Fruit fly (Drosophila melanogaster) whole organism, embryonic: Measurements from ENCODE around the gene Fit2.
A peak's percentile ranks its signal among the peaks of the same experiment; 100 is the strongest.

Experiments used
- Ada2b ChIP-seq: fragments of 200-800 bp; sonication (Bioruptor generic); IDR thresholded peaks from 2 replicates; pipeline ENCODE4 v1.3.6; 2022; ENCODE audit warnings: missing biosample characterization, missing genetic modification characterization
- Antp ChIP-seq: fragments of 200-800 bp; sonication (Bioruptor generic); optimal IDR thresholded peaks from 3 replicates; lab custom pipeline; 2016; ENCODE audit warnings: missing biosample characterization, missing genetic modification characterization
- Bgb ChIP-seq: fragments of 200-800 bp; sonication (Bioruptor generic); IDR thresholded peaks from 2 replicates; pipeline ENCODE4 v1.3.6; 2022; ENCODE audit warnings: missing biosample characterization, missing genetic modification characterization; ENCODE audit not compliant: partially characterized antibody
- CG1024 ChIP-seq: fragments of 200-800 bp; sonication (Bioruptor generic); IDR thresholded peaks from 2 replicates; pipeline ENCODE4 v1.3.6; 2022; ENCODE audit warnings: missing biosample characterization, missing genetic modification characterization
- CG10654 ChIP-seq: fragments of 200-800 bp; sonication (Bioruptor generic); optimal IDR thresholded peaks from 2 replicates; lab custom pipeline; 2016; ENCODE audit warnings: missing biosample characterization, missing genetic modification characterization
- CG13894 ChIP-seq: fragments of 200-800 bp; sonication (Bioruptor generic); optimal IDR thresholded peaks from 3 replicates; lab custom pipeline; 2018; ENCODE audit warnings: missing biosample characterization, mild to moderate bottlenecking, missing genetic modification characterization, moderate library complexity
- CG14860 ChIP-seq: fragments of 200-800 bp; sonication (Bioruptor generic); IDR thresholded peaks from 3 replicates; pipeline ENCODE4 v1.3.6; 2022; ENCODE audit warnings: missing biosample characterization, missing genetic modification characterization; ENCODE audit not compliant: partially characterized antibody
- CG15073 ChIP-seq: fragments of 200-800 bp; sonication (Bioruptor generic); optimal IDR thresholded peaks from 2 replicates; lab custom pipeline; 2016; ENCODE audit warnings: missing biosample characterization, missing genetic modification characterization
- CG15601 ChIP-seq: fragments of 200-800 bp; sonication (Bioruptor generic); optimal IDR thresholded peaks from 3 replicates; lab custom pipeline; 2019; ENCODE audit warnings: missing biosample characterization, mild to moderate bottlenecking, missing genetic modification characterization, moderate library complexity
- CG1647 ChIP-seq: fragments of 200-800 bp; sonication (Bioruptor generic); optimal IDR thresholded peaks from 3 replicates; lab custom pipeline; 2016; ENCODE audit warnings: missing biosample characterization, missing genetic modification characterization
- CG17829 ChIP-seq: fragments of 200-800 bp; optimal IDR thresholded peaks from 2 replicates; lab custom pipeline; 2019; ENCODE audit warnings: missing biosample characterization, mild to moderate bottlenecking, missing genetic modification characterization, moderate library complexity
- CG18011 ChIP-seq: fragments of 200-800 bp; sonication (Bioruptor generic); optimal IDR thresholded peaks from 2 replicates; lab custom pipeline; 2017; ENCODE audit warnings: missing biosample characterization, missing genetic modification characterization, mild to moderate bottlenecking, moderate library complexity, missing genotype
- CG3281 ChIP-seq: fragments of 200-800 bp; sonication (Bioruptor generic); optimal IDR thresholded peaks from 3 replicates; lab custom pipeline; 2017; ENCODE audit warnings: missing biosample characterization, mild to moderate bottlenecking, missing genetic modification characterization
- CG3726 ChIP-seq: fragments of 200-800 bp; sonication (Bioruptor generic); IDR thresholded peaks from 3 replicates; pipeline ENCODE4, ENCODE4 v1.3.6; 2022; ENCODE audit warnings: missing biosample characterization, missing genetic modification characterization
- CG7271 ChIP-seq: fragments of 200-800 bp; sonication (Bioruptor generic); optimal IDR thresholded peaks from 2 replicates; lab custom pipeline; 2018; ENCODE audit warnings: missing biosample characterization, mild to moderate bottlenecking, missing genetic modification characterization, moderate library complexity
- CG7987 ChIP-seq: fragments of 200-800 bp; sonication (Bioruptor generic); optimal IDR thresholded peaks from 2 replicates; lab custom pipeline; 2018; ENCODE audit warnings: missing biosample characterization, mild to moderate bottlenecking, missing genetic modification characterization, moderate library complexity
- CG8290 ChIP-seq, 3 experiments: fragments of 200-800 bp; sonication (Bioruptor generic); optimal IDR thresholded peaks; 2 replicates each; lab custom pipeline; 2016 to 2019; ENCODE audit warnings: missing biosample characterization in 3 of 3, missing genetic modification characterization in 3 of 3, mild to moderate bottlenecking in 2 of 3, moderate library complexity in 1 of 3
- CG8359 ChIP-seq: fragments of 200-800 bp; sonication (Bioruptor generic); optimal IDR thresholded peaks from 2 replicates; lab custom pipeline; 2017; ENCODE audit warnings: missing biosample characterization, mild to moderate bottlenecking, missing genetic modification characterization, borderline replicate concordance
- CG9215 ChIP-seq: fragments of 200-800 bp; sonication (Bioruptor generic); IDR thresholded peaks from 2 replicates; pipeline ENCODE4 v1.3.6; 2022; ENCODE audit warnings: missing biosample characterization, missing genetic modification characterization
- CG9932 ChIP-seq: fragments of 200-800 bp; sonication (Bioruptor generic); IDR thresholded peaks from 2 replicates; pipeline ENCODE4 v1.3.6; 2022; ENCODE audit warnings: missing biosample characterization, missing genetic modification characterization
- Chrac-16 ChIP-seq: fragments of 200-800 bp; sonication (Bioruptor generic); optimal IDR thresholded peaks from 3 replicates; lab custom pipeline; 2016; ENCODE audit warnings: missing biosample characterization, missing genetic modification characterization
- CrebB ChIP-seq: fragments of 200-800 bp; sonication (Bioruptor generic); optimal IDR thresholded peaks from 3 replicates; lab custom pipeline; 2018; ENCODE audit warnings: missing biosample characterization, mild to moderate bottlenecking, missing genetic modification characterization
- Dfd ChIP-seq, 2 experiments: fragments of >200 bp; optimal IDR thresholded peaks; 2 replicates each; lab custom pipeline; 2017; ENCODE audit warnings: missing biosample characterization in 2 of 2, missing genetic modification characterization in 2 of 2
- Ets65A ChIP-seq: fragments of 200-800 bp; sonication (Bioruptor generic); peaks from one replicate; lab custom pipeline; 2016; ENCODE audit warnings: missing biosample characterization, missing genetic modification characterization
- Fer3 ChIP-seq: fragments of 200-800 bp; sonication (Bioruptor generic); optimal IDR thresholded peaks from 2 replicates; lab custom pipeline; 2018; ENCODE audit warnings: missing biosample characterization, mild to moderate bottlenecking, missing genetic modification characterization, moderate library complexity
- GATAe ChIP-seq: fragments of 200-800 bp; sonication (Bioruptor generic); conservative IDR thresholded peaks from 2 replicates; pipeline ENCODE4 v1.3.6; 2022; ENCODE audit warnings: missing biosample characterization, missing genetic modification characterization
- Gsc ChIP-seq: fragments of 200-800 bp; sonication (Bioruptor generic); IDR thresholded peaks from 2 replicates; pipeline ENCODE4 v1.3.6; 2022; ENCODE audit warnings: missing biosample characterization, missing genetic modification characterization
- H15 ChIP-seq: fragments of 200-800 bp; sonication (Bioruptor generic); IDR thresholded peaks from 3 replicates; pipeline ENCODE4 v1.3.6; 2022; ENCODE audit warnings: missing biosample characterization, missing genetic modification characterization
- HLH54F ChIP-seq: fragments of 200-800 bp; sonication (Bioruptor generic); optimal IDR thresholded peaks from 3 replicates; lab custom pipeline; 2016; ENCODE audit warnings: missing biosample characterization, missing genetic modification characterization
- Lim3 ChIP-seq: fragments of 200-800 bp; sonication (Bioruptor generic); IDR thresholded peaks from 2 replicates; pipeline ENCODE4 v1.3.6; 2022; ENCODE audit warnings: missing biosample characterization, missing genetic modification characterization
- Nf-YA ChIP-seq: fragments of 200-800 bp; sonication (Bioruptor generic); IDR thresholded peaks from 2 replicates; pipeline ENCODE4 v1.3.6; 2022; ENCODE audit warnings: missing biosample characterization, missing genetic modification characterization
- NfI ChIP-seq: fragments of 200-800 bp; sonication (Bioruptor generic); optimal IDR thresholded peaks from 3 replicates; lab custom pipeline; 2018; ENCODE audit warnings: missing biosample characterization, mild to moderate bottlenecking, missing genetic modification characterization, moderate library complexity
- Ravus ChIP-seq: fragments of 200-800 bp; sonication (Bioruptor generic); IDR thresholded peaks from 2 replicates; pipeline ENCODE4 v1.3.6; 2022; ENCODE audit warnings: missing biosample characterization, missing genetic modification characterization
- Sry-β ChIP-seq: fragments of 200-800 bp; sonication (Bioruptor generic); optimal IDR thresholded peaks from 2 replicates; lab custom pipeline; 2018; ENCODE audit warnings: missing biosample characterization, mild to moderate bottlenecking, missing genetic modification characterization, moderate library complexity
- Stat92E ChIP-seq, 3 experiments: fragments of >200 bp in 2 of 3; fragments of 200-800 bp in 1 of 3; sonication (Bioruptor generic) in 1 of 3; optimal IDR thresholded peaks; 2 replicates each; lab custom pipeline; 2017 to 2019; ENCODE audit warnings: missing biosample characterization in 3 of 3, missing genetic modification characterization in 3 of 3, mild to moderate bottlenecking in 1 of 3, moderate library complexity in 1 of 3
- Trl ChIP-seq, 3 experiments: fragments of >200 bp in 2 of 3; fragments of 200-800 bp in 1 of 3; sonication (Bioruptor generic) in 1 of 3; optimal IDR thresholded peaks; 2 replicates in 1 of 3; 3 replicates in 2 of 3; lab custom pipeline; 2016 to 2017; ENCODE audit warnings: missing biosample characterization in 1 of 3, missing genetic modification characterization in 1 of 3
- Vsx1 ChIP-seq: fragments of 200-800 bp; sonication (Bioruptor generic); optimal IDR thresholded peaks from 2 replicates; lab custom pipeline; 2017; ENCODE audit warnings: missing biosample characterization, mild to moderate bottlenecking, missing genetic modification characterization, missing genetic modification reagents
- btn ChIP-seq: fragments of 200-800 bp; sonication (Bioruptor generic); optimal IDR thresholded peaks from 2 replicates; lab custom pipeline; 2016; ENCODE audit warnings: missing biosample characterization, missing genetic modification characterization
- corto ChIP-seq: fragments of 200-800 bp; sonication (Bioruptor generic); optimal IDR thresholded peaks from 2 replicates; lab custom pipeline; 2016; ENCODE audit warnings: missing biosample characterization, mild to moderate bottlenecking, missing genetic modification characterization, moderate library complexity
- ken ChIP-seq: fragments of 200-800 bp; sonication (Bioruptor generic); IDR thresholded peaks from 3 replicates; pipeline ENCODE4 v1.3.6; 2022; ENCODE audit warnings: missing biosample characterization, missing genetic modification characterization
- lilli ChIP-seq: fragments of 200-800 bp; sonication (Bioruptor generic); optimal IDR thresholded peaks from 3 replicates; lab custom pipeline; 2016; ENCODE audit warnings: missing biosample characterization, missing genetic modification characterization
- lov ChIP-seq, 2 experiments: fragments of 200-800 bp in 1 of 2; fragments of >200 bp in 1 of 2; sonication (Bioruptor generic) in 1 of 2; IDR thresholded peaks in 1 of 2; optimal IDR thresholded peaks in 1 of 2; 2 replicates in 1 of 2; 3 replicates in 1 of 2; pipeline versions ENCODE4 v1.3.6 to Lab custom; 2017 to 2022; ENCODE audit warnings: missing biosample characterization in 1 of 2, missing genetic modification characterization in 1 of 2
- oc ChIP-seq: fragments of 200-800 bp; sonication (Bioruptor generic); optimal IDR thresholded peaks from 2 replicates; lab custom pipeline; 2018; ENCODE audit warnings: missing biosample characterization, mild to moderate bottlenecking, missing genetic modification characterization, moderate library complexity
- pan ChIP-seq, 4 experiments: fragments of >200 bp in 3 of 4; fragments of 200-800 bp in 1 of 4; sonication (Bioruptor generic) in 1 of 4; optimal IDR thresholded peaks in 3 of 4; IDR thresholded peaks in 1 of 4; 2 replicates each; pipeline versions ENCODE4 v1.3.6 to Lab custom; 2017 to 2022; ENCODE audit warnings: missing biosample characterization in 2 of 4, missing genetic modification characterization in 2 of 4, mixed read lengths in 1 of 4
- pho ChIP-seq: fragments of 200-800 bp; sonication (Bioruptor generic); optimal IDR thresholded peaks from 2 replicates; lab custom pipeline; 2016; ENCODE audit warnings: missing biosample characterization, missing genetic modification characterization
- seq ChIP-seq: fragments of 200-800 bp; sonication (Bioruptor generic); IDR thresholded peaks from 2 replicates; pipeline ENCODE4 v1.3.6; 2022; ENCODE audit warnings: missing biosample characterization, missing genetic modification characterization
- tx ChIP-seq: fragments of 200-800 bp; sonication (Bioruptor generic); optimal IDR thresholded peaks from 2 replicates; lab custom pipeline; 2016; ENCODE audit warnings: missing biosample characterization, missing genetic modification characterization

The Fit2 gene

dm6 chr3L:17009715-17010491 lies 14.2 kb upstream of the Fit2 start (continued):
- TF ChIP-seq CG7987 (peak; percentile 82), corto (GFP tag; lab: Kevin White, UChicago) (no peak), oc (tag; lab: Kevin White, UChicago) (peak; percentile 51), seq (peak; percentile 23; the same call in 1 of the 2 replicates), lilli (GFP tag; lab: Kevin White, UChicago) (peak; percentile 57), Dfd (GFP tag; optimal IDR thresholded peaks at IDR 0.05; lab: Kevin White, UChicago) (no peak), lov (optimal IDR thresholded peaks at IDR 0.05; lab: Kevin White, UChicago) (no peak), lov (GFP tag; IDR thresholded peaks at IDR 0.05; lab: Robert Waterston, UW) (no peak), CG15601 (no peak), NfI (GFP tag; lab: Kevin White, UChicago) (peak; percentile 27), CG9932 (GFP tag; lab: Robert Waterston, UW) (peak; percentile 31), CG14860 (GFP tag; lab: Robert Waterston, UW) (no peak), pan (optimal IDR thresholded peaks at IDR 0.05; lab: Kevin White, UChicago) (no peak), pan (GFP tag; optimal IDR thresholded peaks at IDR 0.05 in 1 of 2, IDR thresholded peaks at IDR 0.05 in 1 of 2) (peak in 1 of 2 experiments; percentile 25), Fer3 (tag; lab: Kevin White, UChicago) (peak; percentile 32), tx (GFP tag; lab: Kevin White, UChicago) (no peak), Gsc (no peak), Ets65A (GFP tag; lab: Kevin White, UChicago) (peak; percentile 91), btn (GFP tag; lab: Kevin White, UChicago) (no peak), ken (GFP tag; lab: Robert Waterston, UW) (peak; percentile 48; the same call in 1 of the 3 replicates), CG18011 (GFP tag; lab: Kevin White, UChicago) (no peak), Ada2b (GFP tag; lab: Robert Waterston, UW) (peak; percentile 37; the same call in 1 of the 2 replicates), CG1647 (GFP tag; lab: Kevin White, UChicago) (no peak), Sry-β (no peak), Trl (optimal IDR thresholded peaks at IDR 0.05; lab: Kevin White, UChicago) (peak; percentile 43 to 54), Trl (GFP tag; optimal IDR thresholded peaks at IDR 0.05; lab: Kevin White, UChicago) (no peak), CG8359 (no peak), CG15073 (no peak), Ravus (GFP tag; lab: Robert Waterston, UW) (no peak; the same call in 1 of the 2 replicates), Nf-YA (GFP tag; lab: Robert Waterston, UW) (no peak), Chrac-16 (GFP tag; lab: Kevin White, UChicago) (no peak), CG3281 (peak; percentile 47), Antp (no peak), CG17829 (no peak), CrebB (tag; lab: Kevin White, UChicago) (peak; percentile 75), HLH54F (peak; percentile 54), Bgb (GFP tag; lab: Robert Waterston, UW) (peak; percentile 49; the same call in 1 of the 2 replicates), CG7271 (tag; lab: Kevin White, UChicago) (no peak), CG13894 (tag; lab: Kevin White, UChicago) (peak; percentile 87), CG3726 (GFP tag; lab: Robert Waterston, UW) (no peak), Stat92E (GFP tag; optimal IDR thresholded peaks at IDR 0.05; lab: Kevin White, UChicago) (peak in 1 of 3 experiments; percentile 36), Lim3 (GFP tag; lab: Robert Waterston, UW) (no peak), H15 (GFP tag; lab: Robert Waterston, UW) (no peak), GATAe (peak; percentile 89), Vsx1 (GFP tag; lab: Kevin White, UChicago) (peak; percentile 73), CG8290 (GFP tag; optimal IDR thresholded peaks at IDR 0.05; lab: Kevin White, UChicago) (peak; percentile 39), CG8290 (tag; optimal IDR thresholded peaks at IDR 0.05; lab: Kevin White, UChicago) (peak; percentile 10 to 87), pho (GFP tag; lab: Kevin White, UChicago) (peak; percentile 26), CG9215 (no peak), CG1024 (no peak), CG10654 (no peak)
